Fruit fly (Drosophila melanogaster) whole organism, adult: Measurements from ENCODE around the gene RfC3.

Experiments used
- CG11617 ChIP-seq: fragments of 200-800 bp; sonication (Bioruptor generic); optimal IDR thresholded peaks from 2 replicates; lab custom pipeline; 2017; ENCODE audit warnings: mild to moderate bottlenecking, missing biosample characterization, missing genetic modification reagents, missing genetic modification characterization
- CG12768 ChIP-seq: fragments of 200-800 bp; sonication (Bioruptor generic); optimal IDR thresholded peaks from 2 replicates; lab custom pipeline; 2017; ENCODE audit warnings: missing biosample characterization, missing genetic modification characterization, mild to moderate bottlenecking, moderate library complexity, missing genetic modification reagents
- CG14711 ChIP-seq: fragments of 200-800 bp; sonication (Bioruptor generic); optimal IDR thresholded peaks from 2 replicates; lab custom pipeline; 2018; ENCODE audit warnings: missing biosample characterization, mild to moderate bottlenecking, missing genetic modification characterization, moderate library complexity
- CG1620 ChIP-seq: fragments of 200-800 bp; sonication (Bioruptor generic); optimal IDR thresholded peaks from 2 replicates; lab custom pipeline; 2016; ENCODE audit warnings: missing biosample characterization, missing genetic modification characterization
- CG33017 ChIP-seq: fragments of 200-800 bp; sonication (Bioruptor generic); optimal IDR thresholded peaks from 2 replicates; lab custom pipeline; 2018; ENCODE audit warnings: missing biosample characterization, mild to moderate bottlenecking, missing genetic modification characterization, moderate library complexity
- CG5204 ChIP-seq: fragments of 200-800 bp; sonication (Bioruptor generic); optimal IDR thresholded peaks from 2 replicates; lab custom pipeline; 2016; ENCODE audit warnings: missing biosample characterization, missing genetic modification characterization
- CG7045 ChIP-seq: fragments of 200-800 bp; sonication (Bioruptor generic); optimal IDR thresholded peaks from 2 replicates; lab custom pipeline; 2017; ENCODE audit warnings: missing biosample characterization, mild to moderate bottlenecking, missing genetic modification characterization
- CG7101 ChIP-seq: fragments of 200-800 bp; sonication (Bioruptor generic); optimal IDR thresholded peaks from 2 replicates; lab custom pipeline; 2018; ENCODE audit warnings: missing biosample characterization, mild to moderate bottlenecking, missing genetic modification characterization, moderate library complexity
- Clk ChIP-seq: fragments of 200-800 bp; sonication (Bioruptor generic); optimal IDR thresholded peaks from 2 replicates; lab custom pipeline; 2017; ENCODE audit warnings: missing biosample characterization, missing genetic modification characterization
- Crg-1 ChIP-seq: fragments of 200-800 bp; sonication (Bioruptor generic); optimal IDR thresholded peaks from 2 replicates; lab custom pipeline; 2016; ENCODE audit warnings: missing biosample characterization, missing genetic modification characterization
- Hr96 ChIP-seq: fragments of 200-800 bp; sonication (Bioruptor generic); optimal IDR thresholded peaks from 2 replicates; lab custom pipeline; 2016; ENCODE audit warnings: missing biosample characterization, missing genetic modification characterization
- Mnt ChIP-seq: fragments of 200-800 bp; sonication (Bioruptor generic); optimal IDR thresholded peaks from 2 replicates; lab custom pipeline; 2016; ENCODE audit warnings: missing biosample characterization, mild to moderate bottlenecking, missing genetic modification characterization
- bab1 ChIP-seq: fragments of 200-800 bp; sonication (Bioruptor generic); optimal IDR thresholded peaks from 3 replicates; lab custom pipeline; 2019; ENCODE audit warnings: missing biosample characterization, mild to moderate bottlenecking, missing genetic modification characterization, moderate library complexity
- cic ChIP-seq: fragments of 200-800 bp; sonication (Bioruptor generic); optimal IDR thresholded peaks from 2 replicates; lab custom pipeline; 2017; ENCODE audit warnings: missing biosample characterization, mild to moderate bottlenecking, missing genetic modification characterization, moderate library complexity
- cnc ChIP-seq, 2 experiments: fragments of >200 bp; optimal IDR thresholded peaks; 2 replicates each; lab custom pipeline; 2017
- kay ChIP-seq: fragments of 200-800 bp; sonication (Bioruptor generic); peaks from one replicate; lab custom pipeline; 2016; ENCODE audit warnings: missing biosample characterization, missing genetic modification characterization, borderline replicate concordance
- ovo ChIP-seq: fragments of 200-800 bp; sonication (Bioruptor generic); optimal IDR thresholded peaks from 2 replicates; lab custom pipeline; 2016; ENCODE audit warnings: missing biosample characterization, missing genetic modification characterization
- pad ChIP-seq: fragments of 200-800 bp; sonication (Bioruptor generic); optimal IDR thresholded peaks from 3 replicates; lab custom pipeline; 2017; ENCODE audit warnings: missing biosample characterization, missing genetic modification characterization, mild to moderate bottlenecking, moderate library complexity, missing genetic modification reagents
- tj ChIP-seq: fragments of 200-800 bp; sonication (Bioruptor generic); optimal IDR thresholded peaks from 3 replicates; lab custom pipeline; 2017; ENCODE audit warnings: missing biosample characterization, mild to moderate bottlenecking, missing genetic modification characterization, moderate library complexity
- toe ChIP-seq: fragments of 200-800 bp; sonication (Bioruptor generic); optimal IDR thresholded peaks from 2 replicates; lab custom pipeline; 2016; ENCODE audit warnings: missing biosample characterization, missing genetic modification characterization

RfC3 gene

DNA sequence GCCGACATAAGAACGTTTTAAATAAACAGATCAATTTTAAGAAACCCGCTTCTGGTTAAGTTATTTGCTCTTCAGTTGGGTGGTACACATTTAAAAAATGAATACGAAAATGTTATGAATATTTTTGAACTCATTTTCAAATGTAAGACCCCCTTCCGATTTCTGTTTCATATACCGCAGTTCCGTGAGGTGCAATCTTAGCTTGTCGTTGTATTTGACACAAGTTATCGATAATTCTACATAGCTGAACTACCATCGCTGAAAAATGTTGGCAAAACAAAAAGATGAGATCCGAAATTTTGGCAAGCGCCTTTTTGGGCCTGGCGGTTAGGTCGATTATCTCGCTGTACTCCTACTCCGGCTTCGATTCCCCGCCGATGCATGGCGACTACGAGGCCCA lies 39.1 kb upstream of the RfC3 start, which contains the start of gene gny:
gny (plus strand) TSS at position 239 of the 400 bp plus-strand sequence.
- TF ChIP-seq CG11617 (GFP tag; lab: Kevin White, UChicago) (no peak), bab1 (peak; percentile 15), CG5204 (no peak)

DNA sequence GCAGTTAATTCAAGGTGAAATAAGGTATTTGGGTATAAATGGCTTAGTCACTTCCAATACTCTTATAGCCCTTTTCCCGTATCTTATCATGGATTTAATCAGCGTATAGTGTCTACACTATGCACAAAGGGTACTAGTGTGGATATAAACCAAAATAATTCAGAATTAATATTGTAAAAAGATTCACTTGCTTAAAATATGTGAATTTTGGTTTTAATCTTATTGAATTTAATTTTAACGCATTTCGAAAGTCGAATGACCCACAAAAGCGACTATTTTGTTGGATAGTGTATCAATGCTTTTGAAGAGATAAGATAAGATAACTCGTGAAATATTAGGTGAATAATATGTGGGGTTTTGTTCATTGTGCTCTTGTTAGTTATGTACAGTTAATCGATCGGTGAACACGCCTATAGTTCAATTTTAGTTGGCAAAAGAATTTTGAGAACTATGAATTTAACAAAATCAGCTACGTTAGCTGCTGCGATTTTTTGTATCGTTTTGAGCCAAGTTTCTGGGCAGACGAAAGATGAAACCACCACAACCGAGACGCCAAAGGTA lies 37.0 kb upstream of the RfC3 start, which contains the start of gene CG5096:
CG5096 (plus strand) TSS at position 374 of the 561 bp plus-strand sequence.
- TF ChIP-seq kay (GFP tag; lab: Kevin White, UChicago) (peak; percentile 97), CG5204 (no peak), CG14711 (tag; lab: Kevin White, UChicago) (peak; percentile 90), cnc (optimal IDR thresholded peaks at IDR 0.05; lab: Kevin White, UChicago) (peak in 1 of 2 experiments; percentile 27), CG11617 (GFP tag; lab: Kevin White, UChicago) (peak; percentile 92), cic (GFP tag; lab: Kevin White, UChicago) (peak; percentile 86), toe (GFP tag; lab: Kevin White, UChicago) (no peak), bab1 (no peak), CG7045 (GFP tag; lab: Kevin White, UChicago) (peak; percentile 82), CG7101 (tag; lab: Kevin White, UChicago) (peak; percentile 96), Hr96 (no peak), Crg-1 (peak; percentile 55), pad (peak; percentile 71), CG12768 (GFP tag; lab: Kevin White, UChicago) (peak; percentile 92), CG1620 (GFP tag; lab: Kevin White, UChicago) (no peak), tj (peak; percentile 46), Mnt (GFP tag; lab: Kevin White, UChicago) (peak; percentile 56), Clk (GFP tag; lab: Kevin White, UChicago) (peak; percentile 63), CG33017 (peak; percentile 96), ovo (GFP tag; lab: Kevin White, UChicago) (no peak)

DNA sequence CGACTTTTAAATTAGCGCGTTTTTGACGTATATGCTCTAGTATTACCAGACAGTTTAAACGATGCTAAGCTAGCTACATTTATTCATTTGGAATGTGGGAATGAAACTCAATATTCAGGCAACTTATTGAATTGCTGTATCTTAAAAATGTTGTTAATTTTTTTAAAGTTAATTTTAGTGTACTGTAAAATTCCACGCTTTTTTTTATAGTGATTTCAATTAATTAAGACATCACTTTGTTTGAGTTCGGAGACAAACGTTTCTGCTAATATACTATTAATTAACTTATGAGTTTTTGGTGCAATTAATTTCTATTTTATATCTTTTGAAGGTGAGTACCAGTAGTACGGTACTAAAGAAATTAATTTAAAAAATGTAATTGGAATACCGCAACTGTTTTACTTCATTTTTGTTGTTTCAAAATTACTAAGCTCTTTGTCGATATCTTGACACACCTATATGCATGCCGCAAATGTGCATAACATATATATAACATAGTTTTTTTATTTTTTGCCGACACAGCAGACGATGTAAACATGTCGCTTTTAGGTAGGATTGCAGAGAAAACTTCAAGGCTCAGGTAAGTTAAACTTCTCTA lies 32.7 kb upstream of the RfC3 start, which contains the start of the genes Cdk1 and mRpS7:
Cdk1 (minus strand) TSS at position 55 of the 598 bp plus-strand sequence.
mRpS7 (plus strand) TSS at position 455 of the 598 bp plus-strand sequence.
- TF ChIP-seq Clk (GFP tag; lab: Kevin White, UChicago) (peak; percentile 36), CG33017 (peak; percentile 52), CG1620 (GFP tag; lab: Kevin White, UChicago) (peak; percentile 40), toe (GFP tag; lab: Kevin White, UChicago) (no peak), CG7045 (GFP tag; lab: Kevin White, UChicago) (peak; percentile 74), Hr96 (no peak), ovo (GFP tag; lab: Kevin White, UChicago) (no peak), tj (peak; percentile 40), CG11617 (GFP tag; lab: Kevin White, UChicago) (peak; percentile 74), CG5204 (no peak), Mnt (GFP tag; lab: Kevin White, UChicago) (peak; percentile 34), Crg-1 (peak; percentile 21), bab1 (peak; percentile 9), cic (GFP tag; lab: Kevin White, UChicago) (no peak), CG7101 (tag; lab: Kevin White, UChicago) (peak; percentile 64), pad (peak; percentile 37), kay (GFP tag; lab: Kevin White, UChicago) (peak; percentile 82), cnc (optimal IDR thresholded peaks at IDR 0.05; lab: Kevin White, UChicago) (no peak), CG12768 (GFP tag; lab: Kevin White, UChicago) (peak; percentile 62), CG14711 (tag; lab: Kevin White, UChicago) (peak; percentile 59)

DNA sequence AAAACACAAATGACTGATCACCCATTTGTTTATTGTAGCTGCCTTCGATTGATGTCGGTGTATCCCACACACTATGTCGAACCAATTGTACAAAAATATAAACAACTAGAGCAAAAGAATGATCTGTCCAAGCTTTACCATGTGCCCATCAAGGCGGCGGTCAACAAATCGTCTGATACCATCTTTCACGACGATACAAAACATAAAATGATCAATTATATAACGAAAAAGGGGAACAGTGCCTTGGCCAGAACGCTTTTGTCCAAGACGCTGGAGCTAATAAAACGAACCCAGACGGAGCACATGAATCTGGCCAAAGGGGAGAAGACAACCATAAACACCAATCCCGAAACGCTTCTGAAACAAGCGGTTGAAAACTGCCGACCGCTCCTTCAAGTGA lies 32.2 kb upstream of the RfC3 start:
- TF ChIP-seq CG7045 (GFP tag; lab: Kevin White, UChicago) = no peak
- no peak for TF ChIP-seq Crg-1
- no peak for TF ChIP-seq kay (GFP tag; lab: Kevin White, UChicago)
- TF ChIP-seq CG12768 (GFP tag; lab: Kevin White, UChicago) = no peak
- no peak for TF ChIP-seq toe (GFP tag; lab: Kevin White, UChicago)
- no peak for TF ChIP-seq pad
- no peak for TF ChIP-seq tj
- no peak for TF ChIP-seq Hr96
- no peak for TF ChIP-seq Mnt (GFP tag; lab: Kevin White, UChicago)
- TF ChIP-seq Clk (GFP tag; lab: Kevin White, UChicago) = no peak
- no peak for TF ChIP-seq CG1620 (GFP tag; lab: Kevin White, UChicago)
- no peak for TF ChIP-seq cic (GFP tag; lab: Kevin White, UChicago)
- no peak for TF ChIP-seq CG5204
- TF ChIP-seq CG7101 (tag; lab: Kevin White, UChicago) = no peak
- TF ChIP-seq ovo (GFP tag; lab: Kevin White, UChicago) = no peak

DNA sequence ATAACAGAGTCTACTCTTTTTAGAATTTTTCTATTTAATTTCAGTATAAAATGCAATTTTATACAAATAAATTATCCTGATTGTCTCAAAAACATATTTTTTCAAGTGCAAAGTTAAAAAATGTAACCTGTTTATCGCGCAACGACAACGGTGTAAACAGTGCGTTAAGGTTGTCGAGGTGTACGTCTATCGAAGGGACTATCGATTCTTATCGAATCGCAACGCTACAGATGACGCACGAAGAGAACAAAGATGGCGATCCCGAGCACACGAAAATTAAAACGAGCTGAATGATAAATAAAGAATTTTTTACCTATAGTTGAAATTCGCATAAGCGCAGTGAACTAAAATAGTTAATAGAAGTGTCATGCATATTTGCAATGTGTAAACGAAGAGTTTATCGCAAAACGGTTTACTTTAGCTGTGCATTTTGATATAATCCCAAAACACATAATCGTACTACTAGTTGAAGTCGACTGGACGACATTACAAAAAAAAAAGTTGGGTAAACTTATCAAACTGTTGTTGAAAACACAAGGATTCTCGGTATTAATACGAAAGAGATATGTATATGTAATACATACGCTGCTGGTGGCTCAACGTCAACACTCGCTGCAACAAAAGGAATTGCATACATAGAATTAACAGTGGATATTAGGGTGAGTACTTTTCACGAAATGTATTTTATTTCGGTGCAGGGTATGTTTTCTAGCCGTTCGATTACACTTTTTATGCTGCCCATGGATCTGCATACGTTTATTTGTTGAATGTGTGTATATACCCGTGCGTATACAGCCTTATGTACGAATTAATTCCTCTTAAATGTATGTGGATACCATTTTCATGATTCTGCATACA lies 30.9 kb upstream of the RfC3 start, which contains the start of gene da:
da (plus strand) TSS at position 237 of the 858 bp plus-strand sequence.
- no peak for TF ChIP-seq cnc (optimal IDR thresholded peaks at IDR 0.05; lab: Kevin White, UChicago)
- peak; percentile 30 for TF ChIP-seq tj
- peak; percentile 53 for TF ChIP-seq CG7045 (GFP tag; lab: Kevin White, UChicago)
- TF ChIP-seq CG11617 (GFP tag; lab: Kevin White, UChicago) = peak; percentile 74
- no peak for TF ChIP-seq CG5204
- peak; percentile 62 for TF ChIP-seq CG7101 (tag; lab: Kevin White, UChicago)
- TF ChIP-seq Clk (GFP tag; lab: Kevin White, UChicago) = no peak
- peak; percentile 49 for TF ChIP-seq CG33017
- peak; percentile 70 for TF ChIP-seq CG1620 (GFP tag; lab: Kevin White, UChicago)
- TF ChIP-seq CG14711 (tag; lab: Kevin White, UChicago) = peak; percentile 63
- TF ChIP-seq Mnt (GFP tag; lab: Kevin White, UChicago) = peak; percentile 69
- TF ChIP-seq CG12768 (GFP tag; lab: Kevin White, UChicago) = peak; percentile 52
- TF ChIP-seq cic (GFP tag; lab: Kevin White, UChicago) = peak; percentile 45
- TF ChIP-seq bab1 = peak; percentile 21
- peak; percentile 99 for TF ChIP-seq kay (GFP tag; lab: Kevin White, UChicago)
- no peak for TF ChIP-seq ovo (GFP tag; lab: Kevin White, UChicago)
- no peak for TF ChIP-seq toe (GFP tag; lab: Kevin White, UChicago)
- no peak for TF ChIP-seq Hr96
- TF ChIP-seq pad = peak; percentile 28
- peak; percentile 33 for TF ChIP-seq Crg-1
